Worm (Caenorhabditis elegans): Measurements from ENCODE around the gene vps-11.

ce11 chrII:10820679-10821078 is 27.4 kb upstream of the vps-11 start, which contains the start of gene ech-4:
- TF ChIP-seq nhr-237 (tag; optimal IDR thresholded peaks at IDR 0.05) (no peak), tbx-8 (GFP tag; optimal IDR thresholded peaks at IDR 0.05) (no peak), snpc-4 (tag; optimal IDR thresholded peaks at IDR 0.05) (no peak), elt-3 (tag; optimal IDR thresholded peaks at IDR 0.05) (no peak), unc-62 (GFP tag; optimal IDR thresholded peaks at IDR 0.05) (no peak)

Data from whole organism, mixed stage, embryonic.